In the genomic region with DNA sequence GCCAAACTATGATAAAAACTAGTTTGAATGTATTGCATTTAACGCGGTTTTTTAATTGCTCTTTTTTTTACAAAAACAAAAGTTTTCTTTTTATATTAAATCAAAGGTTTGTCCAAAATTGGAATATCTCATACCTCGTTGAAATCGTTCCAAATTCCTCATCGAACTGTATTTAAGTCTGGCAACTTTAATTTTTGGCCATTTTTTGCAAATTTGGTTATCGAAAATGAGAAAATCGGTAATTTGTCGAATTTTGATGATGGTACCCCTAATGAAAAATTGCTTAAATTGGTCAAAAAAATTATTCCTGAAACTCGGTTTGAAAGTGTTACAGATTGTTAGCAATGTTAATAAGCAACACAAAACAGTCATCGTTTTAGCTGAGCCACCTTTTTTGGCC, we compare ENCODE assay signal across 2 fruit fly cellular contexts.
TF ChIP-seq lines count a peak whose summit lies in the region.

No protein-coding gene starts in this region.

- TF ChIP-seq CTCF in whole organism, embryonic (GFP tag; optimal IDR thresholded peaks at IDR 0.05; lab: Kevin White, UChicago), result no peak

TF ChIP-seq in whole organism, adult, 20 proteins besides CTCF, POLR2A, EP300 and RAD21:
- no peak for TF ChIP-seq CG5204 (GFP tag; optimal IDR thresholded peaks at IDR 0.05; lab: Kevin White, UChicago)
- peak; percentile 72 for TF ChIP-seq kay (GFP tag; lab: Kevin White, UChicago; ENCODE audit: borderline replicate concordance)

TF ChIP-seq in whole organism, embryonic, 481 proteins besides CTCF, POLR2A, EP300 and RAD21:
- TF ChIP-seq Dp (GFP tag; optimal IDR thresholded peaks at IDR 0.05; lab: Kevin White, UChicago) (no peak), nerfin-2 (GFP tag; IDR thresholded peaks at IDR 0.05; lab: Robert Waterston, UW; ENCODE audit: partially characterized antibody) (peak; percentile 9; the same call in 1 of the 2 replicates), Myb (GFP tag; optimal IDR thresholded peaks at IDR 0.05; lab: Kevin White, UChicago) (no peak), gem (tag; optimal IDR thresholded peaks at IDR 0.05; lab: Kevin White, UChicago) (peak; percentile 30), tna (GFP tag; IDR thresholded peaks at IDR 0.05; lab: Robert Waterston, UW; ENCODE audit: partially characterized antibody) (0 out of 2 replicates have a peak, but pooled peaks have one; percentile 10), wek (GFP tag; optimal IDR thresholded peaks at IDR 0.05; lab: Kevin White, UChicago) (peak; percentile 76), MBD-R2 (GFP tag; IDR thresholded peaks at IDR 0.05; lab: Robert Waterston, UW) (0 out of 2 replicates have a peak, but pooled peaks have one; percentile 17), sens (GFP tag; lab: Kevin White, UChicago) (peak; percentile 81), bbx (GFP tag; IDR thresholded peaks at IDR 0.05; lab: Robert Waterston, UW; ENCODE audit: partially characterized antibody) (peak; percentile 55; the same call in 1 of the 2 replicates), CG6791 (GFP tag; IDR thresholded peaks at IDR 0.05; lab: Robert Waterston, UW; ENCODE audit: partially characterized antibody) (0 out of 3 replicates have a peak, but pooled peaks have one; percentile 20), CG8290 (GFP tag; optimal IDR thresholded peaks at IDR 0.05; lab: Kevin White, UChicago) (no peak), CG8290 (tag; optimal IDR thresholded peaks at IDR 0.05; lab: Kevin White, UChicago) (peak in 1 of 2 experiments; percentile 28), hkb (optimal IDR thresholded peaks at IDR 0.05; lab: Kevin White, UChicago) (no peak), hkb (GFP tag; IDR thresholded peaks at IDR 0.05; lab: Robert Waterston, UW) (no peak)
